Fruit fly (Drosophila melanogaster): Measurements from ENCODE around the gene Lsd-2.

The Lsd-2 gene

dm6 chrX:15074646-15075351 is 1.2 kb downstream of the Lsd-2 start (continued):
- peak; percentile 79 for TF ChIP-seq CG4854 (GFP tag; optimal IDR thresholded peaks at IDR 0.05)
- no peak for TF ChIP-seq CG10321 (GFP tag; IDR thresholded peaks at IDR 0.05)
- TF ChIP-seq rib (GFP tag; IDR thresholded peaks at IDR 0.05), result peak; percentile 88
- no peak for TF ChIP-seq CG42726 (GFP tag; IDR thresholded peaks at IDR 0.05; ENCODE audit: partially characterized antibody)
- TF ChIP-seq Dfd (GFP tag; optimal IDR thresholded peaks at IDR 0.05), result no peak
- peak; percentile 64 for TF ChIP-seq CG2202 (tag; optimal IDR thresholded peaks at IDR 0.05)
- peak; percentile 82 for TF ChIP-seq slou (GFP tag; optimal IDR thresholded peaks at IDR 0.05)
- TF ChIP-seq CG15601 (tag; optimal IDR thresholded peaks at IDR 0.05), result peak; percentile 54
- TF ChIP-seq chn (GFP tag; optimal IDR thresholded peaks at IDR 0.05), result peak; percentile 93
- TF ChIP-seq da (GFP tag; optimal IDR thresholded peaks at IDR 0.05), result peak; percentile 76
- TF ChIP-seq bbx (GFP tag; IDR thresholded peaks at IDR 0.05; ENCODE audit: partially characterized antibody), result no peak
- TF ChIP-seq B-H1 (GFP tag; IDR thresholded peaks at IDR 0.05), result peak; percentile 82
- TF ChIP-seq CG10959 (GFP tag; IDR thresholded peaks at IDR 0.05), result peak; percentile 72
- TF ChIP-seq CG34376 (GFP tag; optimal IDR thresholded peaks at IDR 0.05), result peak; percentile 95
- TF ChIP-seq gsb-n (tag; optimal IDR thresholded peaks at IDR 0.05), result peak; percentile 70
- TF ChIP-seq jigr1 (GFP tag; IDR thresholded peaks at IDR 0.05), result peak; percentile 71; the same call in 2 of the 3 replicates
- TF ChIP-seq ham (GFP tag; IDR thresholded peaks at IDR 0.05), result peak; percentile 61
- peak; percentile 95 for TF ChIP-seq CG18599 (GFP tag; optimal IDR thresholded peaks at IDR 0.05)
- TF ChIP-seq klu (GFP tag; IDR thresholded peaks at IDR 0.05), result peak; percentile 82
- TF ChIP-seq nerfin-1 (tag; optimal IDR thresholded peaks at IDR 0.05), result peak; percentile 68
- peak; percentile 83 for TF ChIP-seq emc (GFP tag; optimal IDR thresholded peaks at IDR 0.05)
- TF ChIP-seq Ets65A (GFP tag), result peak; percentile 99
- peak; percentile 90 for TF ChIP-seq Hr3 (GFP tag; optimal IDR thresholded peaks at IDR 0.05)
- peak; percentile 63 for TF ChIP-seq sens-2 (GFP tag; IDR thresholded peaks at IDR 0.05)
- TF ChIP-seq CG2678 (tag; optimal IDR thresholded peaks at IDR 0.05), result peak; percentile 92
- TF ChIP-seq gem (tag; optimal IDR thresholded peaks at IDR 0.05), result peak; percentile 91
- peak; percentile 79 for TF ChIP-seq gt (GFP tag; IDR thresholded peaks at IDR 0.05)
- peak; percentile 97 for TF ChIP-seq mam (GFP tag; optimal IDR thresholded peaks at IDR 0.05)
- TF ChIP-seq Ptx1 (GFP tag; IDR thresholded peaks at IDR 0.05), result peak; percentile 93
- TF ChIP-seq schlank (tag; optimal IDR thresholded peaks at IDR 0.05), result peak; percentile 82
- peak; percentile 71 for TF ChIP-seq CG13123 (GFP tag; optimal IDR thresholded peaks at IDR 0.05)
- TF ChIP-seq fd102C (GFP tag; optimal IDR thresholded peaks at IDR 0.05), result no peak
- TF ChIP-seq maf-S (GFP tag; optimal IDR thresholded peaks at IDR 0.05), result peak; percentile 88
- peak; percentile 91 for TF ChIP-seq Mrtf (GFP tag; IDR thresholded peaks at IDR 0.05)
- TF ChIP-seq Nf-YA (GFP tag; IDR thresholded peaks at IDR 0.05), result peak; percentile 66
- TF ChIP-seq Aef1 (GFP tag; IDR thresholded peaks at IDR 0.05), result peak; percentile 89
- TF ChIP-seq Tbp (GFP tag; optimal IDR thresholded peaks at IDR 0.05), result no peak
- peak; percentile 67 for TF ChIP-seq E2f2 (GFP tag; IDR thresholded peaks at IDR 0.05)
- peak; percentile 71 for TF ChIP-seq CG1529 (GFP tag; optimal IDR thresholded peaks at IDR 0.05)
- TF ChIP-seq Blimp-1 (GFP tag; optimal IDR thresholded peaks at IDR 0.05), result peak; percentile 79
- TF ChIP-seq stc (GFP tag; IDR thresholded peaks at IDR 0.05), result peak; percentile 78
- TF ChIP-seq cato (GFP tag; optimal IDR thresholded peaks at IDR 0.05; ENCODE audit: borderline replicate concordance), result peak; percentile 76
- TF ChIP-seq CG10209 (GFP tag; optimal IDR thresholded peaks at IDR 0.05), result peak; percentile 90
- TF ChIP-seq sd (tag; optimal IDR thresholded peaks at IDR 0.05), result peak; percentile 62
- TF ChIP-seq Myb (GFP tag; optimal IDR thresholded peaks at IDR 0.05), result peak; percentile 79
- peak; percentile 78 for TF ChIP-seq CG12236 (GFP tag; optimal IDR thresholded peaks at IDR 0.05)
- peak; percentile 90 for TF ChIP-seq ERR (GFP tag; optimal IDR thresholded peaks at IDR 0.05)
- TF ChIP-seq Bgb (GFP tag; IDR thresholded peaks at IDR 0.05; ENCODE audit: partially characterized antibody), result 0 out of 2 replicates have a peak, but pooled peaks have one; percentile 27
- TF ChIP-seq pzg (GFP tag; optimal IDR thresholded peaks at IDR 0.05), result peak; percentile 28
- peak; percentile 84 for TF ChIP-seq CG5245 (GFP tag; optimal IDR thresholded peaks at IDR 0.05)
